Worm (Caenorhabditis elegans): ENCODE data around the gene F54F7.6.

ce11 chrX:11908226-11908625 lies 43.0 kb downstream of the F54F7.6 start:
- TF ChIP-seq lin-15B (tag; optimal IDR thresholded peaks at IDR 0.05) (no peak), unc-62 (GFP tag; optimal IDR thresholded peaks at IDR 0.05) (no peak)
